Fruit fly (Drosophila melanogaster) whole organism, embryonic: ENCODE data around the gene CG5013.

Experiments used
- Ada2b ChIP-seq: fragments of 200-800 bp; sonication (Bioruptor generic); IDR thresholded peaks from 2 replicates; pipeline ENCODE4 v1.3.6; 2022; ENCODE audit warnings: missing biosample characterization, missing genetic modification characterization
- Atf6 ChIP-seq: fragments of 200-800 bp; sonication (Bioruptor generic); IDR thresholded peaks from 2 replicates; pipeline ENCODE4 v1.3.6; 2022; ENCODE audit warnings: missing biosample characterization, missing genetic modification characterization
- CG11247 ChIP-seq: fragments of 200-800 bp; sonication (Bioruptor generic); IDR thresholded peaks from 2 replicates; pipeline ENCODE4 v1.3.6; 2022; ENCODE audit warnings: missing biosample characterization, missing genetic modification characterization
- CG12104 ChIP-seq: fragments of 200-800 bp; sonication (Bioruptor generic); optimal IDR thresholded peaks from 3 replicates; lab custom pipeline; 2016; ENCODE audit warnings: missing biosample characterization, missing genetic modification characterization
- CG1603 ChIP-seq: fragments of 200-800 bp; sonication (Bioruptor generic); optimal IDR thresholded peaks from 2 replicates; lab custom pipeline; 2019; ENCODE audit warnings: missing biosample characterization, mild to moderate bottlenecking, missing genetic modification characterization, moderate library complexity
- CG16815 ChIP-seq: fragments of 200-800 bp; sonication (Bioruptor generic); optimal IDR thresholded peaks from 3 replicates; lab custom pipeline; 2017; ENCODE audit warnings: missing biosample characterization, mild to moderate bottlenecking, missing genetic modification characterization
- CG16863 ChIP-seq: fragments of 200-800 bp; sonication (Bioruptor generic); optimal IDR thresholded peaks from 3 replicates; lab custom pipeline; 2016; ENCODE audit warnings: missing biosample characterization, missing genetic modification characterization
- CG17568 ChIP-seq: fragments of 200-800 bp; sonication (Bioruptor generic); optimal IDR thresholded peaks from 2 replicates; lab custom pipeline; 2018; ENCODE audit warnings: missing biosample characterization, mild to moderate bottlenecking, missing genetic modification characterization, moderate library complexity
- CG2678 ChIP-seq: fragments of 200-800 bp; sonication (Bioruptor generic); optimal IDR thresholded peaks from 3 replicates; lab custom pipeline; 2019; ENCODE audit warnings: missing biosample characterization, mild to moderate bottlenecking, missing genetic modification characterization, moderate library complexity
- CG2875 ChIP-seq: fragments of 200-800 bp; sonication (Bioruptor generic); optimal IDR thresholded peaks from 2 replicates; lab custom pipeline; 2017; ENCODE audit warnings: missing biosample characterization, mild to moderate bottlenecking, missing genetic modification characterization, missing genetic modification reagents
- CG31224 ChIP-seq: fragments of 200-800 bp; sonication (Bioruptor generic); IDR thresholded peaks from 2 replicates; pipeline ENCODE4 v1.3.6; 2022; ENCODE audit warnings: missing biosample characterization, missing genetic modification characterization
- CG32532 ChIP-seq: fragments of 200-800 bp; sonication (Bioruptor generic); IDR thresholded peaks from 2 replicates; pipeline ENCODE4 v1.3.6; 2022; ENCODE audit warnings: missing biosample characterization, missing genetic modification characterization
- CG33213 ChIP-seq: fragments of 200-800 bp; sonication (Bioruptor generic); optimal IDR thresholded peaks from 3 replicates; lab custom pipeline; 2016; ENCODE audit warnings: missing biosample characterization, missing genetic modification characterization
- CG3407 ChIP-seq: fragments of 200-800 bp; sonication (Bioruptor generic); optimal IDR thresholded peaks from 2 replicates; lab custom pipeline; 2018; ENCODE audit warnings: missing biosample characterization, mild to moderate bottlenecking, missing genetic modification characterization
- CG4282 ChIP-seq: fragments of 200-800 bp; sonication (Bioruptor generic); optimal IDR thresholded peaks from 2 replicates; lab custom pipeline; 2016; ENCODE audit warnings: missing biosample characterization, missing genetic modification characterization
- CG4707 ChIP-seq: fragments of 200-800 bp; sonication (Bioruptor generic); optimal IDR thresholded peaks from 2 replicates; lab custom pipeline; 2018; ENCODE audit warnings: missing biosample characterization, mild to moderate bottlenecking, missing genetic modification characterization, moderate library complexity
- CG5180 ChIP-seq: fragments of 200-800 bp; sonication (Bioruptor generic); optimal IDR thresholded peaks from 3 replicates; lab custom pipeline; 2017; ENCODE audit warnings: missing biosample characterization, missing genetic modification characterization, mild to moderate bottlenecking, moderate library complexity, missing genetic modification reagents
- CG6683 ChIP-seq: fragments of 200-800 bp; sonication (Bioruptor generic); optimal IDR thresholded peaks from 2 replicates; lab custom pipeline; 2017; ENCODE audit warnings: missing biosample characterization, mild to moderate bottlenecking, missing genetic modification characterization, missing genetic modification reagents
- CG6813 ChIP-seq: fragments of 200-800 bp; sonication (Bioruptor generic); optimal IDR thresholded peaks from 2 replicates; lab custom pipeline; 2017; ENCODE audit warnings: missing biosample characterization, missing genetic modification characterization, mild to moderate bottlenecking, moderate library complexity, missing genetic modification reagents
- CG7271 ChIP-seq: fragments of 200-800 bp; sonication (Bioruptor generic); optimal IDR thresholded peaks from 2 replicates; lab custom pipeline; 2018; ENCODE audit warnings: missing biosample characterization, mild to moderate bottlenecking, missing genetic modification characterization, moderate library complexity
- Doc2 ChIP-seq: fragments of 200-800 bp; sonication (Bioruptor generic); IDR thresholded peaks from 2 replicates; pipeline ENCODE4 v1.3.6; 2022; ENCODE audit warnings: missing biosample characterization, missing genetic modification characterization
- Drgx ChIP-seq: fragments of 200-800 bp; sonication (Bioruptor generic); IDR thresholded peaks from 2 replicates; pipeline ENCODE4 v1.3.6; 2022; ENCODE audit warnings: missing biosample characterization, missing genetic modification characterization
- GATAe ChIP-seq: fragments of 200-800 bp; sonication (Bioruptor generic); conservative IDR thresholded peaks from 2 replicates; pipeline ENCODE4 v1.3.6; 2022; ENCODE audit warnings: missing biosample characterization, missing genetic modification characterization
- Hey ChIP-seq: fragments of 200-800 bp; sonication (Bioruptor generic); optimal IDR thresholded peaks from 3 replicates; lab custom pipeline; 2018; ENCODE audit warnings: missing biosample characterization, mild to moderate bottlenecking, missing genetic modification characterization
- NC2β ChIP-seq: fragments of 200-800 bp; sonication (Bioruptor generic); optimal IDR thresholded peaks from 2 replicates; lab custom pipeline; 2016; ENCODE audit warnings: missing biosample characterization, missing genetic modification characterization
- Opbp ChIP-seq: fragments of 200-800 bp; sonication (Bioruptor generic); IDR thresholded peaks from 3 replicates; pipeline ENCODE4 v1.3.6; 2022; ENCODE audit warnings: missing biosample characterization, missing genetic modification characterization; ENCODE audit not compliant: partially characterized antibody
- PHDP ChIP-seq: fragments of 200-800 bp; sonication (Bioruptor generic); optimal IDR thresholded peaks from 3 replicates; lab custom pipeline; 2018; ENCODE audit warnings: missing biosample characterization, mild to moderate bottlenecking, missing genetic modification characterization, moderate library complexity
- Ravus ChIP-seq: fragments of 200-800 bp; sonication (Bioruptor generic); IDR thresholded peaks from 2 replicates; pipeline ENCODE4 v1.3.6; 2022; ENCODE audit warnings: missing biosample characterization, missing genetic modification characterization
- Side ChIP-seq: fragments of 200-800 bp; sonication (Bioruptor generic); optimal IDR thresholded peaks from 2 replicates; lab custom pipeline; 2016; ENCODE audit warnings: missing biosample characterization, missing genetic modification characterization
- YL-1 ChIP-seq: fragments of 200-800 bp; sonication (Bioruptor generic); optimal IDR thresholded peaks from 3 replicates; lab custom pipeline; 2017; ENCODE audit warnings: missing biosample characterization, mild to moderate bottlenecking, missing genetic modification characterization
- az2 ChIP-seq: fragments of 200-800 bp; sonication (Bioruptor generic); optimal IDR thresholded peaks from 3 replicates; lab custom pipeline; 2016; ENCODE audit warnings: missing biosample characterization, missing genetic modification characterization
- br ChIP-seq: fragments of >200 bp; optimal IDR thresholded peaks from 2 replicates; lab custom pipeline; 2017
- dpn ChIP-seq, 2 experiments: fragments of 200-800 bp; sonication (Bioruptor generic); optimal IDR thresholded peaks; 3 replicates each; lab custom pipeline; 2016; ENCODE audit warnings: missing biosample characterization in 2 of 2, missing genetic modification characterization in 2 of 2
- ewg ChIP-seq: fragments of 200-800 bp; sonication (Bioruptor generic); optimal IDR thresholded peaks from 3 replicates; lab custom pipeline; 2017; ENCODE audit warnings: mild to moderate bottlenecking, missing biosample characterization, missing genetic modification reagents, missing genetic modification characterization
- gcm2 ChIP-seq: fragments of 200-800 bp; sonication (Bioruptor generic); optimal IDR thresholded peaks from 2 replicates; lab custom pipeline; 2016; ENCODE audit warnings: missing biosample characterization, missing genetic modification characterization
- gro ChIP-seq: fragments of 200-800 bp; sonication (Bioruptor generic); optimal IDR thresholded peaks from 2 replicates; lab custom pipeline; 2016; ENCODE audit warnings: missing biosample characterization, missing genetic modification characterization
- hbn ChIP-seq: fragments of 200-800 bp; sonication (Bioruptor generic); IDR thresholded peaks from 2 replicates; pipeline ENCODE4 v1.3.6; 2022; ENCODE audit warnings: missing biosample characterization, missing genetic modification characterization; ENCODE audit not compliant: partially characterized antibody
- hth ChIP-seq: fragments of >200 bp; optimal IDR thresholded peaks from 2 replicates; lab custom pipeline; 2017; ENCODE audit warnings: inconsistent platforms
- kay ChIP-seq: fragments of 200-800 bp; sonication (Bioruptor generic); optimal IDR thresholded peaks from 2 replicates; lab custom pipeline; 2016; ENCODE audit warnings: missing biosample characterization, missing genetic modification characterization
- lbe ChIP-seq: fragments of 200-800 bp; sonication (Bioruptor generic); optimal IDR thresholded peaks from 2 replicates; lab custom pipeline; 2016; ENCODE audit warnings: missing biosample characterization, mild to moderate bottlenecking, missing genetic modification characterization
- org-1 ChIP-seq: fragments of 200-800 bp; sonication (Bioruptor generic); optimal IDR thresholded peaks from 2 replicates; lab custom pipeline; 2017; ENCODE audit warnings: missing biosample characterization, missing genetic modification characterization
- phol ChIP-seq: fragments of 200-800 bp; sonication (Bioruptor generic); optimal IDR thresholded peaks from 3 replicates; lab custom pipeline; 2018; ENCODE audit warnings: missing biosample characterization, mild to moderate bottlenecking, missing genetic modification characterization, moderate library complexity
- pum ChIP-seq: fragments of 200-800 bp; sonication (Bioruptor generic); optimal IDR thresholded peaks from 2 replicates; lab custom pipeline; 2016; ENCODE audit warnings: missing biosample characterization, missing genetic modification characterization
- run ChIP-seq: fragments of 200-800 bp; sonication (Bioruptor generic); optimal IDR thresholded peaks from 3 replicates; lab custom pipeline; 2018; ENCODE audit warnings: missing biosample characterization, mild to moderate bottlenecking, missing genetic modification characterization
- sd ChIP-seq: fragments of 200-800 bp; sonication (Bioruptor generic); optimal IDR thresholded peaks from 3 replicates; lab custom pipeline; 2018; ENCODE audit warnings: missing biosample characterization, mild to moderate bottlenecking, missing genetic modification characterization, moderate library complexity
- tio ChIP-seq: fragments of 200-800 bp; sonication (Bioruptor generic); optimal IDR thresholded peaks from 2 replicates; lab custom pipeline; 2017; ENCODE audit warnings: missing biosample characterization, missing genetic modification characterization, inconsistent platforms
- tna ChIP-seq: fragments of 200-800 bp; sonication (Bioruptor generic); IDR thresholded peaks from 2 replicates; pipeline ENCODE4 v1.3.6; 2022; ENCODE audit warnings: missing biosample characterization, missing genetic modification characterization; ENCODE audit not compliant: partially characterized antibody
- unc-4 ChIP-seq: fragments of 200-800 bp; sonication (Bioruptor generic); IDR thresholded peaks from 2 replicates; pipeline ENCODE4 v1.3.6; 2022; ENCODE audit warnings: missing biosample characterization, missing genetic modification characterization; ENCODE audit not compliant: partially characterized antibody
- unpg ChIP-seq: fragments of 200-800 bp; sonication (Bioruptor generic); optimal IDR thresholded peaks from 3 replicates; lab custom pipeline; 2018; ENCODE audit warnings: missing biosample characterization, mild to moderate bottlenecking, missing genetic modification characterization, moderate library complexity
- wdn ChIP-seq: fragments of 200-800 bp; sonication (Bioruptor generic); IDR thresholded peaks from 2 replicates; pipeline ENCODE4 v1.3.6; 2022; ENCODE audit warnings: missing biosample characterization, missing genetic modification characterization
- z ChIP-seq: fragments of 200-800 bp; sonication (Bioruptor generic); IDR thresholded peaks from 3 replicates; pipeline ENCODE4 v1.3.6; 2022; ENCODE audit warnings: missing biosample characterization, missing genetic modification characterization
- zfh1 ChIP-seq: fragments of 200-800 bp; sonication (Bioruptor generic); IDR thresholded peaks from 3 replicates; pipeline ENCODE4 v1.3.6; 2022; ENCODE audit warnings: missing biosample characterization, missing genetic modification characterization

The CG5013 gene

DNA sequence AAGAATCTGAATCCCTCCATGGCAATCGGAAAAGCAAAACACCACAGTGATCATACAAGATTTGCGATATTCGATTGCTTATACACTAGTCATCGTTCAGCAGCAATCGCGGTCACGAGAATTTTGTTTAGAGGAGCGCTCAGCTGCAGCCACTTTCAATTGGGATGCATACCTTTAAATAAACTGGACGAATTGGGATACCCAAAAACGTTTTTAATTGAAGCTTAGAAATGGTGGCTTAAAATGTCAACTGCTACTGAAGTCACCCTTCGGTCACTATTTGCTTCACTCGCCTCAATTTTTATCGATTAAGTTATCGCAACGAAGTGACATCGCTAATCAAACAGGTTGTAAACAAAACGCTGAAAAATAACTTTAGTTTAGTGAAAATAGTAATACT is at the start of gene CG5013, which contains the start of gene IKKbeta (continued):
- TF ChIP-seq GATAe (no peak), unpg (no peak), z (GFP tag; lab: Robert Waterston, UW) (no peak), sd (tag; lab: Kevin White, UChicago) (peak; percentile 53), ewg (GFP tag; lab: Kevin White, UChicago) (no peak), Ada2b (no peak), CG3407 (GFP tag; lab: Kevin White, UChicago) (no peak), CG17568 (GFP tag; lab: Kevin White, UChicago) (no peak), Opbp (peak; percentile 72; the same call in 2 of the 3 replicates), gcm2 (GFP tag; lab: Kevin White, UChicago) (no peak), zfh1 (GFP tag; lab: Robert Waterston, UW) (0 out of 3 replicates have a peak, but pooled peaks have one; percentile 34), CG11247 (GFP tag; lab: Robert Waterston, UW) (no peak), CG1603 (tag; lab: Kevin White, UChicago) (peak; percentile 73), phol (tag; lab: Kevin White, UChicago) (peak; percentile 66), lbe (GFP tag; lab: Kevin White, UChicago) (no peak), CG4707 (no peak), org-1 (GFP tag; lab: Kevin White, UChicago) (no peak), CG16863 (GFP tag; lab: Kevin White, UChicago) (peak; percentile 43), dpn (GFP tag; optimal IDR thresholded peaks at IDR 0.05; lab: Kevin White, UChicago) (peak; percentile 67 to 68), hth (lab: Kevin White, UChicago) (no peak), NC2β (peak; percentile 50), CG16815 (GFP tag; lab: Kevin White, UChicago) (no peak), CG6813 (GFP tag; lab: Kevin White, UChicago) (no peak), YL-1 (GFP tag; lab: Kevin White, UChicago) (no peak), az2 (GFP tag; lab: Kevin White, UChicago) (peak; percentile 26), Hey (tag; lab: Kevin White, UChicago) (no peak), CG7271 (tag; lab: Kevin White, UChicago) (no peak), br (lab: Kevin White, UChicago) (no peak), run (tag; lab: Kevin White, UChicago) (no peak), CG33213 (GFP tag; lab: Kevin White, UChicago) (peak; percentile 55), CG2678 (no peak), Atf6 (GFP tag; lab: Robert Waterston, UW) (no peak), pum (GFP tag; lab: Kevin White, UChicago) (peak; percentile 29), hbn (GFP tag; lab: Robert Waterston, UW) (peak; percentile 79), wdn (peak; percentile 25; the same call in 1 of the 2 replicates), Doc2 (no peak), CG31224 (no peak), tio (GFP tag; lab: Kevin White, UChicago) (no peak), CG2875 (GFP tag; lab: Kevin White, UChicago) (no peak), CG4282 (peak; percentile 55), Drgx (GFP tag; lab: Robert Waterston, UW) (no peak), kay (peak; percentile 4), CG32532 (GFP tag; lab: Robert Waterston, UW) (peak; percentile 62), gro (GFP tag; lab: Kevin White, UChicago) (peak; percentile 71), CG12104 (GFP tag; lab: Kevin White, UChicago) (peak; percentile 37), unc-4 (peak; percentile 80), Ravus (GFP tag; lab: Robert Waterston, UW) (no peak), PHDP (tag; lab: Kevin White, UChicago) (no peak), Side (GFP tag; lab: Kevin White, UChicago) (peak; percentile 49), CG5180 (GFP tag; lab: Kevin White, UChicago) (peak; percentile 98), CG6683 (no peak), tna (peak; percentile 53)
